Fruit fly (Drosophila melanogaster) whole organism, embryonic: ENCODE results near the gene CG16865.

Source experiments
- Awh ChIP-seq: fragments of 200-800 bp; sonication (Bioruptor generic); IDR thresholded peaks from 2 replicates; pipeline ENCODE4, ENCODE4 v1.3.6; 2022; ENCODE audit warnings: missing biosample characterization, missing genetic modification characterization
- CG10431 ChIP-seq: fragments of 200-800 bp; sonication (Bioruptor generic); optimal IDR thresholded peaks from 3 replicates; lab custom pipeline; 2018; ENCODE audit warnings: missing biosample characterization, mild to moderate bottlenecking, missing genetic modification characterization
- CG15479 ChIP-seq: fragments of 200-800 bp; sonication (Bioruptor generic); optimal IDR thresholded peaks from 3 replicates; lab custom pipeline; 2019; ENCODE audit warnings: missing biosample characterization, mild to moderate bottlenecking, missing genetic modification characterization, moderate library complexity
- CG8478 ChIP-seq: fragments of >200 bp; optimal IDR thresholded peaks from 2 replicates; lab custom pipeline; 2018
- ERR ChIP-seq: fragments of 200-800 bp; sonication (Bioruptor generic); optimal IDR thresholded peaks from 2 replicates; lab custom pipeline; 2016; ENCODE audit warnings: missing biosample characterization, missing genetic modification characterization
- Eip74EF ChIP-seq, 2 experiments: fragments of 200-800 bp in 1 of 2; fragments of >200 bp in 1 of 2; sonication (Bioruptor generic) in 1 of 2; optimal IDR thresholded peaks; 2 replicates each; lab custom pipeline; 2017 to 2019; ENCODE audit warnings: missing biosample characterization in 2 of 2, missing genetic modification characterization in 2 of 2, mild to moderate bottlenecking in 1 of 2, moderate library complexity in 1 of 2
- Gug ChIP-seq: fragments of 200-800 bp; sonication (Bioruptor generic); IDR thresholded peaks from 4 replicates; pipeline ENCODE4 v1.3.6; 2022; ENCODE audit warnings: missing biosample characterization, missing genetic modification characterization
- NFAT ChIP-seq: fragments of 200-800 bp; sonication (Bioruptor generic); IDR thresholded peaks from 2 replicates; pipeline ENCODE4 v1.3.6; 2022; ENCODE audit warnings: missing biosample characterization, missing genetic modification characterization
- Tbp ChIP-seq: fragments of >200 bp; optimal IDR thresholded peaks from 2 replicates; lab custom pipeline; 2018; ENCODE audit warnings: missing biosample characterization, missing genetic modification characterization
- gsb-n ChIP-seq: fragments of 200-800 bp; sonication (Bioruptor generic); optimal IDR thresholded peaks from 3 replicates; lab custom pipeline; 2018; ENCODE audit warnings: missing biosample characterization, mild to moderate bottlenecking, missing genetic modification characterization
- hkb ChIP-seq, 2 experiments: fragments of 200-800 bp in 1 of 2; fragments of >200 bp in 1 of 2; sonication (Bioruptor generic) in 1 of 2; IDR thresholded peaks in 1 of 2; optimal IDR thresholded peaks in 1 of 2; 2 replicates each; pipeline versions ENCODE4 v1.3.6 to Lab custom; 2017 to 2022; ENCODE audit warnings: missing biosample characterization in 1 of 2, missing genetic modification characterization in 1 of 2

DNA sequence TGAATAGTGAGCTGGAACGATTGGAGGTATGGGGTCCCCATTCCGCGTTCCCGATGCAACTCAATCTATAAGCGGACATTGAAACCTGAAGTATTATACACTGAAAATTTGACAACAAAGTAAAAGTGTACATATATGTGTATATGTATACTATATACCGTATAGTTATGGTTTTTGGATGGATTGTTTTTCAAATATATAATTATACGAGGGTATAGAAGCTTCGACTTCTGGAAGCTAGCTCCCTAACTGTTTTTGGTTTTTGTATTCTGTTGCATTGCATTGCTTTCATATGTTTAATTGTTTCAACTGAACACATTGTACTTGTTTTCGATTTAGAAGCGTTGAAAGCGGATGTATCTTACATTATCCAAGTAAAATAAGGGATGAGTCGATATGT is 1.8 kb downstream of the CG16865 start, which contains the start of gene CG16888:
- TF ChIP-seq Tbp (GFP tag; lab: Kevin White, UChicago) (no peak), CG8478 (lab: Kevin White, UChicago) (no peak), CG15479 (no peak), ERR (GFP tag; lab: Kevin White, UChicago) (no peak), CG10431 (GFP tag; lab: Kevin White, UChicago) (no peak), Gug (GFP tag; lab: Robert Waterston, UW) (no peak), Eip74EF (GFP tag; optimal IDR thresholded peaks at IDR 0.05; lab: Kevin White, UChicago) (no peak), gsb-n (no peak), Awh (no peak), NFAT (no peak), hkb (optimal IDR thresholded peaks at IDR 0.05; lab: Kevin White, UChicago) (no peak), hkb (GFP tag; IDR thresholded peaks at IDR 0.05; lab: Robert Waterston, UW) (no peak)
